Worm (Caenorhabditis elegans): ENCODE results near the gene sri-37.

- TF ChIP-seq elt-3 (tag; optimal IDR thresholded peaks at IDR 0.05) (no peak), ztf-11 (tag; optimal IDR thresholded peaks at IDR 0.05) (no peak), snpc-4 (tag; optimal IDR thresholded peaks at IDR 0.05) (peak; percentile 16), nhr-25 (tag; optimal IDR thresholded peaks at IDR 0.05) (no peak), nhr-237 (tag; optimal IDR thresholded peaks at IDR 0.05) (no peak), blmp-1 (tag; optimal IDR thresholded peaks at IDR 0.05; ENCODE audit: insufficient read depth) (no peak), nhr-77 (tag; optimal IDR thresholded peaks at IDR 0.05) (no peak), ceh-16 (tag; optimal IDR thresholded peaks at IDR 0.05) (no peak), ama-1 (optimal IDR thresholded peaks at IDR 0.05) (no peak), mab-5 (tag; optimal IDR thresholded peaks at IDR 0.05) (no peak), aly-2 (tag; optimal IDR thresholded peaks at IDR 0.05) (no peak), lin-13 (GFP tag; optimal IDR thresholded peaks at IDR 0.05) (peak; percentile 17)
Measured at ce11 chrII:2649015-2649414, 19.6 kb downstream of the sri-37 start.

All from whole organism, L2 larva.